Worm (Caenorhabditis elegans) whole organism, young adult: ENCODE results near the gene ZK380.2.
"Not testable (repeated sequence)": the region's sequence is repeated elsewhere in the genome, so short reads cannot be mapped to it uniquely, and the experiment has no call there.

ENCODE experiments used
- B0035.1 ChIP-seq: sonication (generic microtip); optimal IDR thresholded peaks from 2 replicates; lab custom pipeline; 2016; ENCODE audit warnings: missing genetic modification characterization, mild to moderate bottlenecking, missing compliant biosample characterization, missing genotype, missing genetic modification reagents
- F52B5.7 ChIP-seq: sonication (generic microtip); optimal IDR thresholded peaks from 2 replicates; lab custom pipeline; 2016; ENCODE audit warnings: mild to moderate bottlenecking, missing genetic modification characterization, missing compliant biosample characterization
- F57C9.4 ChIP-seq: sonication (generic microtip); optimal IDR thresholded peaks from 2 replicates; lab custom pipeline; 2017; ENCODE audit warnings: mild to moderate bottlenecking, missing genetic modification characterization, missing compliant biosample characterization
- Y67H2A.10 ChIP-seq: fragments of 200-800 bp; sonication (Bioruptor generic); conservative IDR thresholded peaks from 2 replicates; pipeline ENCODE4 v1.3.6; 2022; ENCODE audit warnings: missing genetic modification reagents, missing genetic modification characterization, missing compliant biosample characterization
- Y79H2A.3 ChIP-seq: fragments of 200-800 bp; sonication (Bioruptor generic); conservative IDR thresholded peaks from 2 replicates; pipeline ENCODE4 v1.3.6; 2022; ENCODE audit warnings: missing genetic modification reagents, missing genetic modification characterization, missing compliant biosample characterization
- aptf-2 ChIP-seq: fragments of 200-800 bp; sonication (Bioruptor generic); conservative IDR thresholded peaks from 2 replicates; pipeline ENCODE4 v1.3.6; 2022; ENCODE audit warnings: missing genetic modification reagents, missing genetic modification characterization, missing compliant biosample characterization
- bed-2 ChIP-seq: fragments of 200-800 bp; sonication (Bioruptor generic); IDR thresholded peaks from 2 replicates; pipeline ENCODE4 v1.3.6; 2022; ENCODE audit warnings: missing genetic modification reagents, missing genetic modification characterization, missing compliant biosample characterization
- ccch-3 ChIP-seq: fragments of 200-800 bp; sonication (Bioruptor generic); optimal IDR thresholded peaks from 2 replicates; lab custom pipeline; 2018; ENCODE audit warnings: mild to moderate bottlenecking, missing genetic modification characterization, missing compliant biosample characterization
- cebp-1 ChIP-seq, 2 experiments: fragments of 200-800 bp in 1 of 2; sonication (Bioruptor generic) in 1 of 2; sonication (generic microtip) in 1 of 2; IDR thresholded peaks in 1 of 2; optimal IDR thresholded peaks in 1 of 2; 2 replicates each; pipeline versions ENCODE4 v1.3.6 to Lab custom; 2017 to 2022; ENCODE audit warnings: missing compliant biosample characterization in 2 of 2, missing genetic modification characterization in 2 of 2, mild to moderate bottlenecking in 1 of 2, missing genetic modification reagents in 1 of 2, moderate library complexity in 1 of 2
- die-1 ChIP-seq: sonication (generic microtip); optimal IDR thresholded peaks from 2 replicates; lab custom pipeline; 2016; ENCODE audit warnings: missing genotype, mild to moderate bottlenecking, missing genetic modification characterization, missing compliant biosample characterization
- dox-1 ChIP-seq: fragments of 200-800 bp; sonication (Bioruptor generic); IDR thresholded peaks from 2 replicates; pipeline ENCODE4 v1.3.6; 2022; ENCODE audit warnings: missing genetic modification reagents, missing genetic modification characterization, missing compliant biosample characterization
- dpff-1 ChIP-seq: sonication (generic microtip); optimal IDR thresholded peaks from 2 replicates; lab custom pipeline; 2017; ENCODE audit warnings: mild to moderate bottlenecking, missing genetic modification characterization, missing compliant biosample characterization
- efl-1 ChIP-seq: fragments of 150-350 bp; optimal IDR thresholded peaks from 2 replicates; lab custom pipeline; 2014; ENCODE audit warnings: missing biosample characterization, missing genetic modification reagents, missing genetic modification characterization
- egl-44 ChIP-seq: fragments of 200-800 bp; sonication (Bioruptor generic); IDR thresholded peaks from 2 replicates; pipeline ENCODE4 v1.3.6; 2022; ENCODE audit warnings: missing genetic modification reagents, missing genetic modification characterization, missing compliant biosample characterization
- egrh-3 ChIP-seq: fragments of 200-800 bp; sonication (Bioruptor generic); IDR thresholded peaks from 2 replicates; pipeline ENCODE4 v1.3.6; 2022; ENCODE audit warnings: missing genetic modification reagents, missing genetic modification characterization, missing compliant biosample characterization
- hlh-26 ChIP-seq: fragments of 200-800 bp; sonication (Bioruptor generic); conservative IDR thresholded peaks from 2 replicates; pipeline ENCODE4 v1.3.6; 2022; ENCODE audit warnings: missing genetic modification reagents, missing genetic modification characterization, missing compliant biosample characterization
- hmg-20 ChIP-seq: fragments of 200-800 bp; sonication (Bioruptor generic); IDR thresholded peaks from 2 replicates; pipeline ENCODE4 v1.3.6; 2022; ENCODE audit warnings: missing genetic modification reagents, missing genetic modification characterization, missing compliant biosample characterization
- hrde-1 ChIP-seq: sonication (generic microtip); optimal IDR thresholded peaks from 2 replicates; lab custom pipeline; 2016; ENCODE audit warnings: missing genetic modification characterization, mild to moderate bottlenecking, missing compliant biosample characterization, moderate library complexity, missing genotype, missing genetic modification reagents, borderline replicate concordance
- let-526 ChIP-seq: fragments of 200-800 bp; sonication (Bioruptor generic); IDR thresholded peaks from 2 replicates; pipeline ENCODE4 v1.3.6; 2022; ENCODE audit warnings: missing genetic modification reagents, missing genetic modification characterization, missing compliant biosample characterization
- lir-1 ChIP-seq: fragments of 200-800 bp; sonication (Bioruptor generic); conservative IDR thresholded peaks from 2 replicates; pipeline ENCODE4 v1.3.6; 2022; ENCODE audit warnings: missing genetic modification reagents, missing genetic modification characterization, missing compliant biosample characterization
- lsy-27 ChIP-seq: sonication (generic microtip); optimal IDR thresholded peaks from 2 replicates; lab custom pipeline; 2017; ENCODE audit warnings: missing genetic modification characterization, mild to moderate bottlenecking, missing compliant biosample characterization, antibody characterized with exemption, missing genotype, borderline replicate concordance; ENCODE audit not compliant: insufficient read depth
- madf-10 ChIP-seq: sonication (generic microtip); optimal IDR thresholded peaks from 2 replicates; lab custom pipeline; 2016; ENCODE audit warnings: mild to moderate bottlenecking, missing genetic modification characterization, missing compliant biosample characterization
- madf-6 ChIP-seq: fragments of 200-800 bp; sonication (Bioruptor generic); IDR thresholded peaks from 2 replicates; pipeline ENCODE4 v1.3.6; 2022; ENCODE audit warnings: missing genetic modification reagents, missing genetic modification characterization, missing compliant biosample characterization
- madf-8 ChIP-seq: fragments of 200-800 bp; sonication (Bioruptor generic); conservative IDR thresholded peaks from 2 replicates; pipeline ENCODE4 v1.3.6; 2022; ENCODE audit warnings: missing genetic modification reagents, missing genetic modification characterization, missing compliant biosample characterization
- mes-4 ChIP-seq: sonication (generic microtip); optimal IDR thresholded peaks from 2 replicates; lab custom pipeline; 2016; ENCODE audit warnings: missing genotype, missing genetic modification characterization, missing compliant biosample characterization
- nfyb-1 ChIP-seq: fragments of 200-800 bp; sonication (Bioruptor generic); IDR thresholded peaks from 2 replicates; pipeline ENCODE4 v1.3.6; 2022; ENCODE audit warnings: missing genetic modification reagents, missing genetic modification characterization, missing compliant biosample characterization
- nhr-120 ChIP-seq: fragments of 200-800 bp; sonication (Bioruptor generic); IDR thresholded peaks from 2 replicates; pipeline ENCODE4 v1.3.6; 2022; ENCODE audit warnings: missing genetic modification characterization, missing compliant biosample characterization
- rcor-1 ChIP-seq: fragments of 200-800 bp; sonication (Bioruptor generic); IDR thresholded peaks from 2 replicates; pipeline ENCODE4 v1.3.6; 2022; ENCODE audit warnings: missing genetic modification reagents, missing genetic modification characterization, missing compliant biosample characterization
- rpc-1 ChIP-seq, 2 experiments: fragments of 150-350 bp in 1 of 2; sonication (generic microtip) in 1 of 2; optimal IDR thresholded peaks; 2 replicates each; lab custom pipeline; 2014 to 2018; ENCODE audit warnings: missing biosample characterization in 1 of 2, missing genetic modification characterization in 1 of 2, missing genetic modification reagents in 1 of 2, missing genotype in 1 of 2
- sea-2 ChIP-seq: fragments of 200-800 bp; sonication (Bioruptor generic); IDR thresholded peaks from 2 replicates; pipeline ENCODE4 v1.3.6; 2022; ENCODE audit warnings: missing genetic modification characterization, missing compliant biosample characterization
- snpc-3.4 ChIP-seq: sonication (generic microtip); optimal IDR thresholded peaks from 2 replicates; lab custom pipeline; 2017; ENCODE audit warnings: missing genetic modification characterization, mild to moderate bottlenecking, missing compliant biosample characterization, antibody characterized with exemption, moderate library complexity, missing genotype, missing genetic modification reagents
- snpc-4 ChIP-seq, 5 experiments: fragments of 150-350 bp in 1 of 5; sonication (generic microtip) in 4 of 5; optimal IDR thresholded peaks; 2 replicates each; lab custom pipeline; 2014 to 2018; ENCODE audit warnings: missing genetic modification characterization in 5 of 5, missing biosample characterization in 3 of 5, antibody characterized with exemption in 2 of 5, mild to moderate bottlenecking in 2 of 5, missing compliant biosample characterization in 2 of 5, missing genotype in 2 of 5, moderate library complexity in 2 of 5, missing genetic modification reagents in 1 of 5
- sptf-2 ChIP-seq: fragments of 200-800 bp; sonication (Bioruptor generic); optimal IDR thresholded peaks from 2 replicates; lab custom pipeline; 2018; ENCODE audit warnings: mild to moderate bottlenecking, missing genetic modification characterization, missing compliant biosample characterization
- unc-130 ChIP-seq: sonication (generic microtip); optimal IDR thresholded peaks from 2 replicates; lab custom pipeline; 2016; ENCODE audit warnings: missing genetic modification reagents, missing genetic modification characterization, missing compliant biosample characterization
- unc-62 ChIP-seq: fragments of 150-350 bp; optimal IDR thresholded peaks from 2 replicates; lab custom pipeline; 2014; ENCODE audit warnings: missing biosample characterization, missing genetic modification reagents, missing genetic modification characterization
- ztf-18 ChIP-seq: sonication (generic microtip); optimal IDR thresholded peaks from 2 replicates; lab custom pipeline; 2016; ENCODE audit warnings: missing genotype, mild to moderate bottlenecking, missing genetic modification characterization, missing compliant biosample characterization
- ztf-6 ChIP-seq: fragments of 200-800 bp; sonication (Bioruptor generic); IDR thresholded peaks from 2 replicates; pipeline ENCODE4 v1.3.6; 2022; ENCODE audit warnings: missing genetic modification reagents, missing genetic modification characterization, missing compliant biosample characterization

The ZK380.2 gene

ce11 chrX:1675147-1675546, 43.9 kb downstream of the ZK380.2 start (continued):
- peak; percentile 26 for TF ChIP-seq snpc-3.4 (tag; lab: Kevin White, UChicago)
- TF ChIP-seq egl-44 (GFP tag; lab: Robert Waterston, UW): peak; percentile 58; the same call in 1 of the 2 replicates

DNA sequence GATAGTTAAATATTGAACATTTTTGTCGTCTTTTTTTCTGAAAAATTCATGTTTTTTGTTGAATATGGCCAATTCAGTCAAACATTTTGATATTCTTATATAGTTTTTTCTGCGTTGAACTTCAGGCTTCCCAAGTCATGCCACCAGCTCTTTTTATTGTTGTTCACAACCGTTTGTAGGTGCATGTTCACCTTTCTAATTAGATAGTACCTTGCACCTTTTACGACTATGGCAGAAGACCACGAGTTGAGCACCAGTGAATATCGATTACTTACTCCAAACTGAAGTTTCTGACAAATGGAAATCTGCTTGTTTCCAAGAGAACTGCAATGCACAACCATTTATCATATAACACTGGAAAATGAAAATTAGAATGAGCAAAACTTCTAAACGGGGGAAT, 44.6 kb downstream of the ZK380.2 start:
- TF ChIP-seq snpc-4 (GFP tag; optimal IDR thresholded peaks at IDR 0.05; lab: Kevin White, UChicago): no peak
- no peak for TF ChIP-seq snpc-4 (tag; optimal IDR thresholded peaks at IDR 0.05; lab: Kevin White, UChicago)
- no peak for TF ChIP-seq ccch-3 (GFP tag; lab: Kevin White, UChicago)
- TF ChIP-seq lir-1 (GFP tag; lab: Robert Waterston, UW): no peak
- TF ChIP-seq madf-8: no peak
- no peak for TF ChIP-seq ztf-18
- TF ChIP-seq Y79H2A.3: no peak
- TF ChIP-seq rcor-1 (GFP tag; lab: Robert Waterston, UW): no peak
- TF ChIP-seq efl-1 (GFP tag; lab: Kevin White, UChicago): no peak
- no peak for TF ChIP-seq aptf-2 (GFP tag; lab: Robert Waterston, UW)
- TF ChIP-seq bed-2 (GFP tag; lab: Robert Waterston, UW): no peak
- no peak for TF ChIP-seq sptf-2 (GFP tag; lab: Kevin White, UChicago)
- no peak for TF ChIP-seq F52B5.7
- TF ChIP-seq mes-4 (tag; lab: Kevin White, UChicago): no peak
- no peak for TF ChIP-seq dox-1 (GFP tag; lab: Robert Waterston, UW)
- no peak for TF ChIP-seq unc-62

DNA sequence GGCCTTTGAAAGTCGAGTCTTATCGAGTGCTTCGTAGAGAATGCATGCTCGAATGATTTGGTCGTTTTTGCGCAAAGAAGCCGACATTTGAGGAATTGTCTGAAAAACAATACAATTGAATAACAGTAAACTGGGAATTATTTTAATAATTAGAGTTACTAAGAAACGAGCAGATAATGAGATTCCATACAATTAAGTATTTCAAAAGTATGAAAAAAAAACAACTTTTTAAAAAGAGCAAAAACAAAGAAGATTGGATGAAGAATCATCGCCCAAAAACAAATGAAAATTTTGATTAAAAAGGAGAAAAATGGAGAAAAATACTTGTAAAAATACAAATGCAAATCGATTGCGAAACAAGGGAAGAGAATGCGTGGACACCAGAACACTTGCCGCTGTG, 46.8 kb downstream of the ZK380.2 start, which contains the start of gene fbxa-170:
Gene fbxa-170, minus strand, starts transcription at position 101 of the 400 bp plus-strand sequence.
- TF ChIP-seq cebp-1 (GFP tag; IDR thresholded peaks at IDR 0.05; lab: Robert Waterston, UW) (no peak), cebp-1 (tag; optimal IDR thresholded peaks at IDR 0.05; lab: Kevin White, UChicago) (no peak), lsy-27 (no peak), F57C9.4 (tag; lab: Kevin White, UChicago) (no peak), hmg-20 (GFP tag; lab: Robert Waterston, UW) (no peak), snpc-3.4 (tag; lab: Kevin White, UChicago) (no peak), dpff-1 (tag; lab: Kevin White, UChicago) (no peak), sea-2 (GFP tag; lab: Robert Waterston, UW) (no peak), B0035.1 (tag; lab: Kevin White, UChicago) (no peak), unc-62 (no peak), ztf-6 (GFP tag; lab: Robert Waterston, UW) (no peak), ztf-18 (no peak), hrde-1 (tag; lab: Kevin White, UChicago) (no peak), let-526 (GFP tag; lab: Robert Waterston, UW) (no peak), hlh-26 (no peak), madf-10 (tag; lab: Kevin White, UChicago) (no peak), madf-6 (GFP tag; lab: Robert Waterston, UW) (no peak), unc-130 (GFP tag; lab: Kevin White, UChicago) (no peak), Y67H2A.10 (no peak), rcor-1 (GFP tag; lab: Robert Waterston, UW) (no peak), die-1 (tag; lab: Kevin White, UChicago) (no peak)

DNA sequence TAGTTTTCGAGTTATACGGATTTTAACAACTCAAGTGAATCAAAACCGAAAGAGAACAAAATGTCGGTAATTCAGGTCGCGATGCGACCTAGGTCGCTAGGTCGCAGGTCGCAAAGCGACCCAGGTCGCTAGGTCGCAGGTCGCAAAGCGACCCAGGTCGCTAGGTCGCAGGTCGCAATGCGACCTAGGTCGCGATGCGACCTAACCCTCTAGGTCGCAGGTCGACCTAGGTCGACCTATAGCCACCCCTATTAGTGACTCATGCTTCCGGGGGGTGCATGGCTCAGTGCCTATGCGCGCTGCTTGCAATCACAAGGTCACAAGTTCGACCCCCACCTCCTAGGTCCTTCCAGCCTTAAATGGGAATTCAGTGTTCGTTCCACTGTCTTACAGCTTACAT, 50.2 kb downstream of the ZK380.2 start:
- peak; percentile 44; the same call in 1 of the 2 replicates for TF ChIP-seq egrh-3 (GFP tag; lab: Robert Waterston, UW)
- TF ChIP-seq rpc-1 (optimal IDR thresholded peaks at IDR 0.05; lab: Kevin White, UChicago): not testable (repeated sequence)
- peak; percentile 15 for TF ChIP-seq rpc-1 (tag; optimal IDR thresholded peaks at IDR 0.05; lab: Kevin White, UChicago)
- TF ChIP-seq nhr-120 (GFP tag; lab: Robert Waterston, UW): 0 out of 2 replicates have a peak, but pooled peaks have one; percentile 56
- 0 out of 2 replicates have a peak, but pooled peaks have one; percentile 15 for TF ChIP-seq nfyb-1 (GFP tag; lab: Robert Waterston, UW)
